Fruit fly (Drosophila melanogaster): ENCODE data around the gene CG32428.

DNA sequence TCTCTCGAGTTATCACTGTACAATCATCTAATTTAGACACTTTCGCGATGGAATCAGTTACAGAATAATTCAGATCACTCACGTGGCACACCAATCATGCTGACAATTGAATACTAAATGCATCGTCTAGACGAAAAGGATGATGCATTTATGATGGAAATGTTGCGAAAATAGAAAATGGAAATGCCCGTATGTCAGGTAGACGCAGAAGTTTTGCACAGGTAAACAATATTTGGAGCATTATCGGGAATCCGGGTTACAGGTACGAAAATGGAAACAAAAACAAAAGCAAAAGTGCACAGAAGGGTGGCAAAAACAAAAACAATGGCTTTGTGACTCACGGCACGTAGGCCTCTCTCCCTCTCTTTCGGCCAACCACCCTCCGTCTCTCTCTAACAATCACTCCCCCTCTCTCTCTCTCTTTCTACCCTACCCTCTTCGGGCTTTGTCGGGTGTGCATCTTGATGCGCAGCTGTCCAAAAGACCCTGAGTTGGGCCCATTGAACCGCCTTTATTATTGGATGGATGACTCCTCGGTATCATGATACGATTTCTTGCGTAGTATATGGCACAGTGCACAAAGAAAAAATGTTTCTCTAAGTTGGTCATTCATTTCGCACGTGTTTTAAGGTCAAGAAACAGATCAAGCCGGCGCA is 43.8 kb upstream of the CG32428 start:
- TF ChIP-seq Sin3A (optimal IDR thresholded peaks at IDR 0.05) = no peak
- TF ChIP-seq Myc (optimal IDR thresholded peaks at IDR 0.05) = no peak

Data from Kc167 (cell line).